Worm (Caenorhabditis elegans): ENCODE measurements around the gene K04C1.2.

- no peak for TF ChIP-seq klf-2 (GFP tag; conservative IDR thresholded peaks at IDR 0.05)
- TF ChIP-seq T22C8.4 (GFP tag; IDR thresholded peaks at IDR 0.05): no peak
- no peak for TF ChIP-seq flt-1 (GFP tag; IDR thresholded peaks at IDR 0.05)
- no peak for TF ChIP-seq ztf-23 (GFP tag; IDR thresholded peaks at IDR 0.05)
- TF ChIP-seq tab-1 (GFP tag; IDR thresholded peaks at IDR 0.05): no peak
- TF ChIP-seq ztf-29 (GFP tag; IDR thresholded peaks at IDR 0.05): no peak
These were observed 8.0 kb downstream of the K04C1.2 start, which contains the start of gene mlc-6 for ce11 chrX:14246518-14246917.
